Worm (Caenorhabditis elegans) whole organism, L4/young adult: ENCODE results near the gene C40C9.4.

Source experiments
- dao-5 ChIP-seq: sonication (generic microtip); optimal IDR thresholded peaks from 2 replicates; lab custom pipeline; 2016; ENCODE audit warnings: missing genotype, missing genetic modification characterization, moderate library complexity, missing compliant biosample characterization
- him-1 ChIP-seq: sonication (generic microtip); optimal IDR thresholded peaks from 2 replicates; lab custom pipeline; 2016; ENCODE audit warnings: missing genotype, missing genetic modification reagents, missing genetic modification characterization, missing compliant biosample characterization

ce11 chrX:13633876-13634479 lies 16.9 kb upstream of the C40C9.4 start:
- no peak for TF ChIP-seq him-1 (tag; lab: Kevin White, UChicago)
- no peak for TF ChIP-seq dao-5 (tag; lab: Kevin White, UChicago)
